Fruit fly (Drosophila melanogaster) whole organism: Measurements from ENCODE around the gene CG9312.
A peak's percentile ranks its signal among the peaks of the same experiment; 100 is the strongest.

Experiments
- CG8478 ChIP-seq: fragments of >200 bp; optimal IDR thresholded peaks from 2 replicates; lab custom pipeline; 2018; ENCODE audit warnings: inconsistent platforms
- Dll ChIP-seq: fragments of >200 bp; optimal IDR thresholded peaks from 2 replicates; lab custom pipeline; 2017
- EcR ChIP-seq, 2 experiments: fragments of >200 bp; optimal IDR thresholded peaks; 2 replicates each; lab custom pipeline; 2017; ENCODE audit warnings: missing biosample characterization in 2 of 2, missing genetic modification characterization in 2 of 2, missing genetic modification reagents in 2 of 2
- pan ChIP-seq: fragments of >200 bp; optimal IDR thresholded peaks from 2 replicates; lab custom pipeline; 2017
- psq ChIP-seq: fragments of >200 bp; optimal IDR thresholded peaks from 2 replicates; lab custom pipeline; 2017
- usp ChIP-seq: fragments of >200 bp; optimal IDR thresholded peaks from 2 replicates; lab custom pipeline; 2017; ENCODE audit warnings: missing biosample characterization, missing genetic modification characterization, mixed read lengths

Gene CG9312

DNA sequence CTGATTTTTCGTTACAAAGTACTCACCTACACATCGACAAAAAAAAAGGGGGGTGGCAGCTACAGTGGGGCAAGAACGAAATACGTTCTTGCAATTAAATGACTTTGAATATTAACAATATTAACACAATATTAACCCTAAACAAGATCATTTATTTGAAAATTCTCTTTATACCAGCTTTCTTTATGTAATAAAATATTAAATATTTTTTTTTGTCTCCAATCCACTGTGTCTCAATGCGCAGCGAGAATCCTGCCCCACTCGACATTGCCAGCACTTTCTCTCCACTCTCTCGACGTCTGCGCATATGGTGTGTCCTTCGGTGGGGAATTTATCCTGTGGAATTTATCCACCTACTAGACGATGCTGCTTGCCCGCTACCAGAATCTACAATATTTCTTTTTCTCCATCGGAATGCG, 34.9 kb downstream of the CG9312 start:
- no peak for TF ChIP-seq usp
- TF ChIP-seq CG8478 (lab: Kevin White, UChicago) = no peak
- no peak for TF ChIP-seq pan (lab: Kevin White, UChicago)
- TF ChIP-seq psq (lab: Kevin White, UChicago) = no peak
- TF ChIP-seq Dll (lab: Kevin White, UChicago) = no peak
- TF ChIP-seq EcR (GFP tag; optimal IDR thresholded peaks at IDR 0.05; lab: Kevin White, UChicago) = no peak

DNA sequence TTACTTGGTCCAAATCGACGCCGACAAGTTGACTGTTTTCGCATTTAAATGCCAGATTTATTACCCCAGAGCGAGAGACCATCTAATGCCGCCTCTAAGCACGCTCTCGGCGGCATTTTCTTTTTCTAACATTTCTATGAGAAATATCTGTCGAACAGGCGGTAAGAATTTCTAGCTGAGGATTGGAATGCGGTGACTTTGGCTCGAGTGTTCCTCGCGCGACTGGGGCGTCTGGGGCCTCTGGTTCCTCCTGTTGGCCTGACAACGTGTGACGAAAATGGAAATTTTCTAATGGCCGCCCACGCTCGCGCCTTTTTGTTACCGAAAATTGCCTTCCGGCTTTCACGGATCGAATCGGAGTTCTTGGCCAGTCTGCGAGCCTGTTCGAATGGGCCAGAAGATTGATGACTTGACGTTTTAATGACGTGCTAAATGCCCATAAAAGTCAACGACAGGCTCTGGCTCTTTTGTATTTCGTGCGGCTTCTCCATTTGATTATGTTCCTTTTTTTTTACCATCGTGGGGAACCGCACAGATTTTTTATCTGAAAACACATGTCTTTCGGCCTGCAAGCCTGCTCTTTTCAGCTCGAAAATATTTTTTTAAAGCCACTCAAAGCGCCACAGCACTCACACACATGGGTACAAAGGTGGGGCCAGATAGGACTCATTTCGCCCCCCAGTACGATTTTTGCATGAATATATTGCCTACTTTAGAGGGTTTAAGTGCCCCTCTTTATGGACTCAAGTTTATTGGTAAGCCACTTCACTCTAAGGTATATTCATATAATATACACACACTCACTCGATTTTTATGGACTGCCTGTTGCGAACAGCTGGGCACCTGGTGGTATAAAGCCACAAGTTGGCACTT, 35.9 kb downstream of the CG9312 start:
- TF ChIP-seq pan (lab: Kevin White, UChicago) = no peak
- no peak for TF ChIP-seq usp
- TF ChIP-seq CG8478 (lab: Kevin White, UChicago) = no peak
- no peak for TF ChIP-seq psq (lab: Kevin White, UChicago)
- TF ChIP-seq EcR (GFP tag; optimal IDR thresholded peaks at IDR 0.05; lab: Kevin White, UChicago) = no peak
- peak; percentile 10 for TF ChIP-seq Dll (lab: Kevin White, UChicago)

DNA sequence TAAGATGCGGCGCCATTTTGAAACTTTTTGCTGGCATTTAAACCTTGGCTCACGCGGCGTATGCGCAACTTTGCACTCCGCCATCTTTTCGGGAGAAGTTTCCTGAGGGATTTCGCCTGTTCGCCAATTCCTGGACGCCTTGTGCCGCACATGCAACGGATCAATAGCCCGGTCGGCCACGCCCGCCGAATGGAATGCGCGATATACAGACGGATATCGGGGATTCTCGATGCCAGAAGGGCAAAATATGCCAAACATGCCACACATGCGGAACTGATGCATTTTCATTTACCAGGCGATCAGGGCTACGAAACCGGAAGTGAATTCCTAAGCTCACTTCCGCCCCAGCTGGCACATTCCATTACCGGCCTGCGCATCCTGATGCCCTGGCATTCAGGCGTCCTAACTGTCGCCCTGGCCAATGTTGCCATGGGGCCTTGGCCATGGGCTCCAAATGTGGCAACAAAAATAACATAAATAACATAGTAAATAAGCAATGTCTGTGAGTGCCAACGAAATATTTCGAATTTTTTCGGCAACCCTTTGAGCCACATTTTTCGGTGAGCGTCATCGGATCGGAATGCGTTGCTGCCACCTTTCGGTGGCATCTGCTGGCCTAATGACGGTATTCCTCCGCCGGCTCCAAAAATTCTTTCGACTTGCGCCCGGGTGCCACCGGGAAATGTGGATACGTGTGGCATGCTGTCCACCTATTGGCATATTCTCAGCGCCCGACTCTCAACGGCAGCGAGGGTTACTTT, 36.7 kb downstream of the CG9312 start:
- TF ChIP-seq EcR (GFP tag; optimal IDR thresholded peaks at IDR 0.05; lab: Kevin White, UChicago) (no peak), CG8478 (lab: Kevin White, UChicago) (no peak), usp (no peak), Dll (lab: Kevin White, UChicago) (no peak), pan (lab: Kevin White, UChicago) (no peak), psq (lab: Kevin White, UChicago) (no peak)

DNA sequence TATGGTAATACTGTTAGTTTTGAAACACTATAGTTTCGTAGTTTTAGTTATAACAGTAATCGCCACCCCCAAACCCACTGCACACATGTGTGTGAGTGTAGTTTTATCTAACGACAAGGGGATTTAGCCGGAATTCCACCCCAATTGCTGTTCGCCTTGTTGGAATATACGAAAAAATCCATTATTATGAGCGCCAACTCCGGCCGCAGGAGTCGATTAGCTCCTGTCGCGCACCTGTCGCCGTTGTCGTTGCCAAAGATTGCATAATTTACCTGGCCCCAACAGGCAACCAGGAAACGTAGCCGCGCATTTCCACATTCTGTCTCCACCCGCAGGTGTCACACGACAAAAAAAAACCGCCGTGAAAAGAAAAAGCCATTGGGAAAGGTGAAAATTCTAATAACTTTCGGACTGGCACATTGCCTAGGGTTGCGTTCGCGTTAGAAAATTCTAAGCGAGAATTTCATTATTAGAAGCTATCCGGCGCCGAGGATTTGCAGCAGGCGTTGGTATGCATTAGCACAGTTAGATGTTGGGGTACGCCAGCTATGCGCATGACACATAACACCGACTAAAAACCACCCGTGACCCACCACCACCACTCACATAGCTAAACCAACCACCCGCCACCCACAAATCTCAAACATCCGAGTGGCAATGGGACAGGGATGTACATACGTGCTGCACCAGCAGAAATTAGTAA, 37.8 kb downstream of the CG9312 start:
- TF ChIP-seq EcR (GFP tag; optimal IDR thresholded peaks at IDR 0.05; lab: Kevin White, UChicago) = no peak
- no peak for TF ChIP-seq pan (lab: Kevin White, UChicago)
- no peak for TF ChIP-seq usp
- no peak for TF ChIP-seq Dll (lab: Kevin White, UChicago)
- no peak for TF ChIP-seq CG8478 (lab: Kevin White, UChicago)
- no peak for TF ChIP-seq psq (lab: Kevin White, UChicago)

DNA sequence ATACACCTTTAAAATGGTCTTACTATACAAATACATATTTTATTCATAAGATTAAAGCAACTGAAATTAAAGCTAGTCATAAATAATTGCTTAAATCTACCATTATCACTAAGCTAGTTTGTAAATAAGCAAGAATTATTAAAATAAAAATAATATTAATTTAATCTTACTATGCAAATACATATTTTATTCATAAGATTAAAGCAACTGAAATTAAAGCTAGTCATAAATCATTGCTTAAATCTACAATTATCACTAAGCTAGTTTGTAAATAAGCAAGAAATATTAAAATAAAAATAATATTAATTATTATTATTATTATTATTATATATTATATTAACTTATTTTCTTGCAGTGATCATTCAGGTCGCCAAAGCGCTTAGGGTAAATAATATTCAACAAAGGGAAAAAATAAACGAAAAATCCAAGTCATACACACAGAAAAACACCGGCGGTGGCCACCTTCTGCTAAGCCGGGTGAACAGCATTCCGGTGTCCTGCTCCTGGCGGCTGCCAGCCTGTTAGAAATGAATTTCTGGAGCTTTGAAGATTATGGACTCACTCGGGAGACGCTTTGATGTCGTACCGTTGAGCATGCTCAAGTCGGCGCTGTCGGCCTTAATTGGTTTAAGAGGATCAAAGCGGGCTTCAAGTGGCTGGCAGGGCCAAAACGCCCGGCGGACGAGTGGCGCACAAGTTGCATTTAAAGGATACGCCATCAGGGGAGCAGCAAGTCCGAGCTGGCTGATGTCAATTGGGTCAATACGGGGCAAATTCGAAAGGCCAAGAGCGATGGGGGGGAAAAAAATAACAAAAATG, 38.5 kb downstream of the CG9312 start:
- TF ChIP-seq Dll (lab: Kevin White, UChicago) (no peak), CG8478 (lab: Kevin White, UChicago) (no peak), psq (lab: Kevin White, UChicago) (no peak), usp (no peak), EcR (GFP tag; optimal IDR thresholded peaks at IDR 0.05; lab: Kevin White, UChicago) (no peak), pan (lab: Kevin White, UChicago) (no peak)

- no peak for TF ChIP-seq EcR (GFP tag; optimal IDR thresholded peaks at IDR 0.05; lab: Kevin White, UChicago)
- no peak for TF ChIP-seq psq (lab: Kevin White, UChicago)
- TF ChIP-seq Dll (lab: Kevin White, UChicago) = no peak
- no peak for TF ChIP-seq CG8478 (lab: Kevin White, UChicago)
- TF ChIP-seq usp = no peak
- TF ChIP-seq pan (lab: Kevin White, UChicago) = no peak
These were observed 39.5 kb downstream of the CG9312 start for dm6 chr3R:13804971-13805603.

DNA sequence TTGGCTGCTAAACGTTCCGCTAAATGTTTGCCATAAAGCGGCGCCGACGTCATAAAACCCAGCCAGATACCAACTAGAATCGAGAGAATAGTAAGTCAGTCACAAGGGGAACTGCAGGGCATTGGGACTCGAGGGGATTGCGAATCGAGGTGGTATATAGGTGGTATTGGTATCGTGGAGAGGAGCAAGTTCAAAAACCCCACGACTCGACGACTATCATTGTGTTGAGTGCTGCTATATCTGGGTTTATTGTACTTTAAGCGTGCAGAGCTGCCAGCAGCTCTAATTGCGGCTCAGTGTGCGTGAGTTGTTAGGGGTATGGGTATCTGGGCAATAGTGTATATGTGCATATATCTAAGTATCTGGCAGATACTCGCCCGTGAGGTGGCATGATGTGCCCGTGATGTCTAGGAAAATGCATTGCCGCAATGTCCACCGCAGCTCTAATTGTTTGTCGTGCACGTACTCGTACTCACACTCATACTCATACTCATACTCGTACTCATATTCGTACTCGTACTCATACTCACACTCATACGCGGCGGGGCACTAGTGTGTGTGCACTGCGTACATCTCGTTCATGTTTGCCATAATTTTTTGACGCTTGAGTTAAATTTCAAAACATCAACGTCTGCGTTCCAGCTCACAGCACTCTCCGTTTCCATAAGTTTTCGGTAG, 40.6 kb downstream of the CG9312 start:
- TF ChIP-seq EcR (GFP tag; optimal IDR thresholded peaks at IDR 0.05; lab: Kevin White, UChicago) (peak in 1 of 2 experiments; percentile 93), pan (lab: Kevin White, UChicago) (no peak)

dm6 chr3R:13806710-13807093, 41.1 kb downstream of the CG9312 start:
- TF ChIP-seq pan (lab: Kevin White, UChicago) = peak; percentile 25
- no peak for TF ChIP-seq psq (lab: Kevin White, UChicago)

dm6 chr3R:13807330-13807729, 41.8 kb downstream of the CG9312 start:
- TF ChIP-seq EcR (GFP tag; optimal IDR thresholded peaks at IDR 0.05; lab: Kevin White, UChicago) (peak; percentile 61 to 99), psq (lab: Kevin White, UChicago) (no peak)

DNA sequence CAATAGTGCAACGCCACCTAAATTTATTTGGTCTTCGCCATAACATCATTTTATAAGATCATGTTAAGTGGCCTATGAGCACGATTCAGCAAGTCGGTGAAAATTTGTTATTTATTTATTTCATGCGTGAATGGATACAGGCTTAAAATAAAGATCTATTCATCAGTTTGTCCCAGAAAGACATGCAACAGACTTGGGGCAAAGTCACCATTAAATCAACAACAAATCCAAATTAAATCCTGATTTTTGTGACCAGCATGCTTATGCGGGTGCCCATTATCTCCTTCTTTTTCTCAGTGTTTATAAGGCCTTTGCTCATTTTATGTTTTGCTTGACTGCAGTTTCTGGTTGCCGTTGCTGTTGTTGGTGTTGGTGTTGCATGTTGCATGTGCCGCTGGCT, 42.4 kb downstream of the CG9312 start:
- no peak for TF ChIP-seq psq (lab: Kevin White, UChicago)
- no peak for TF ChIP-seq usp
- TF ChIP-seq Dll (lab: Kevin White, UChicago) = no peak
